Worm (Caenorhabditis elegans): ENCODE measurements around the gene Y49E10.16.

Y49E10.16 gene

DNA sequence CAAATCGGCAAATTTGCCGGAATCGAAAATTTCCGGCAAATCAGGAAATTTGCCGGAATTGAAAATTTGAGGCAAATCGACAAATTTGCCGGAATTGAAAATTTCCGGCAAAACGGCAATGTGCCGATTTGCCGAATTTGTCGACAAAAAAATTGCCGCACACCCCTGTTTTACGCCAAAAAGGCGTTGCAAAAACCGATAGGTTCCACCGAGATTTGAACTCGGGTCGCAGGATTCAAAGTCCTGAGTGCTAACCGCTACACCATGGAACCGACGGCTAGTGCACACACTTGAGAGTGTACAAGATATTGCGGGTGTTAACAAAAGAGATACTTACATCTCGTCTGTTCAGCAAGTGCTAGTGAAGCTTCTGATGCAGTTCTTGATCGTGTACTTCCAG lies 30.6 kb upstream of the Y49E10.16 start (continued):
- TF ChIP-seq sox-4 (tag; optimal IDR thresholded peaks at IDR 0.05) (no peak), mab-9 (GFP tag; IDR thresholded peaks at IDR 0.05) (no peak), ceh-88 (GFP tag; IDR thresholded peaks at IDR 0.05) (no peak), jun-1 (tag; optimal IDR thresholded peaks at IDR 0.05) (no peak), F16B12.6 (tag; optimal IDR thresholded peaks at IDR 0.05) (peak; percentile 16), tlp-1 (tag; optimal IDR thresholded peaks at IDR 0.05) (no peak), aly-2 (tag; optimal IDR thresholded peaks at IDR 0.05) (no peak), fkh-10 (GFP tag; optimal IDR thresholded peaks at IDR 0.05) (no peak), ceh-63 (GFP tag; optimal IDR thresholded peaks at IDR 0.05) (no peak), alr-1 (tag; optimal IDR thresholded peaks at IDR 0.05; ENCODE audit: borderline replicate concordance) (no peak), nhr-47 (tag; optimal IDR thresholded peaks at IDR 0.05) (peak; percentile 50)

DNA sequence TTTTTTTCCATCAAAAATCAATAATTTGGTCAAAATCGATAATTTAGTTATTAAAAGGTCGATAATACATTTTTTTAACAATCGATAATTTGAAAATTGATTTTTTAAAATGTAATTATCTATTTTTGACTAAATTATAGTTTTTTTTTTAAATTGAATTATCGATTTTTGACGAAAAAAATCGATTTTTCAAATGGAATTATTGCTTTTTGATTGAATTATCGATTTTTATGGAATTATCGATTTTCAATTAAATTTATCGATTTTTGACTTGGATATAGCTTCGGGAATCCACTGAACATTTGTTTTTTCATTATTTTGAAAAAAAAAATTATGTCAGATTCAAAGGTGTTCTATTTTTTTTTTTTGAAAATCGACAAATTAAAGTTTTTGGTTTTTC lies 20.0 kb upstream of the Y49E10.16 start:
- TF ChIP-seq ztf-4 (tag; optimal IDR thresholded peaks at IDR 0.05) (no peak), mdl-1 (tag; optimal IDR thresholded peaks at IDR 0.05) (no peak), mef-2 (tag; optimal IDR thresholded peaks at IDR 0.05) (no peak), lin-14 (GFP tag; optimal IDR thresholded peaks at IDR 0.05) (no peak), irx-1 (tag; optimal IDR thresholded peaks at IDR 0.05) (no peak), fkh-4 (tag; optimal IDR thresholded peaks at IDR 0.05; ENCODE audit: borderline replicate concordance) (no peak), F16B12.6 (tag; optimal IDR thresholded peaks at IDR 0.05) (no peak), elt-2 (tag; optimal IDR thresholded peaks at IDR 0.05) (no peak), nhr-19 (GFP tag; conservative IDR thresholded peaks at IDR 0.05) (no peak), elt-3 (tag; optimal IDR thresholded peaks at IDR 0.05) (no peak), egl-13 (tag; optimal IDR thresholded peaks at IDR 0.05) (no peak), dsc-1 (tag; optimal IDR thresholded peaks at IDR 0.05) (no peak)

DNA sequence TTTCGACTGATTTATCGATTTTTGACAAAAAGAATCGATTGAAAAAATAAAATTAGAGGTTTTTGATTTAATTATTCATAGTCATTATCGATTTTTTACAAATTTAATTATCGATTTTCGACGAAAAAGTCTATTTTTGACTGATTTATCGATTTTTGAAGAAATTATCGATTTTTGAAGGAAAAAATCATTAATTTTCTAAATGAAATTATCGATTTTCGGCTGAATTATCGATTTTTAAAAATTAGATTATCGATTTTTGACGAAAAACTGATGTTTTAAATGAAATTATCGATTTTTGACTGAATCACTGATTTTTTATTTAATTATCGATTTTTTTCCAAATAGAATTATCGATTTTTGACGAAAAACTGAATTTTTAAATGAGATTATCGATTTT lies 19.2 kb upstream of the Y49E10.16 start:
- TF ChIP-seq isw-1 (GFP tag; IDR thresholded peaks at IDR 0.05), result no peak
- no peak for TF ChIP-seq zip-4 (GFP tag; optimal IDR thresholded peaks at IDR 0.05)
- no peak for TF ChIP-seq F16B12.6 (tag; optimal IDR thresholded peaks at IDR 0.05)
- TF ChIP-seq C16A3.4 (tag; optimal IDR thresholded peaks at IDR 0.05), result no peak
- TF ChIP-seq elt-2 (tag; optimal IDR thresholded peaks at IDR 0.05), result no peak

DNA sequence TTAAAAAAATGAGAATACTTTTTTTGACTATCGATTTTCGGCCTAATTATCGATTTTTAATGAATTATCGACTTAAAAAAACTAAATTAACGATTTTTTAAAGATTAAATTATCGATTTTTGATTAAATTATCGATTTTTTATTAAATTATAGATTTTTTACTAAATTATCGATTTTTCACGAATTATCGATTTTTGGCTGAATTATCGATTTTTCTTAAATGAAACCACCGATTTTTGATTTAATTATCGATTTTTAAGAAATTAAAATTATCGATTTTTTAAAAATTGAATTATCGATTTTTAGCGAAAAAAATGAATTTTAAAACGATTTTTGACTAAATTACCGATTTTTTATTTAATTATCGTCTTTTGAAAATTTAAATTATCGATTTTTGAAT lies 18.6 kb upstream of the Y49E10.16 start:
- TF ChIP-seq nhr-28 (tag; optimal IDR thresholded peaks at IDR 0.05) (no peak), ceh-88 (GFP tag; IDR thresholded peaks at IDR 0.05) (no peak), lir-3 (tag; optimal IDR thresholded peaks at IDR 0.05; ENCODE audit: poor library complexity) (no peak), zag-1 (tag; optimal IDR thresholded peaks at IDR 0.05) (no peak), snpc-4 (tag; optimal IDR thresholded peaks at IDR 0.05) (no peak), vab-15 (tag; optimal IDR thresholded peaks at IDR 0.05) (no peak), mdl-1 (tag; optimal IDR thresholded peaks at IDR 0.05) (no peak), rnt-1 (tag; optimal IDR thresholded peaks at IDR 0.05) (no peak)

DNA sequence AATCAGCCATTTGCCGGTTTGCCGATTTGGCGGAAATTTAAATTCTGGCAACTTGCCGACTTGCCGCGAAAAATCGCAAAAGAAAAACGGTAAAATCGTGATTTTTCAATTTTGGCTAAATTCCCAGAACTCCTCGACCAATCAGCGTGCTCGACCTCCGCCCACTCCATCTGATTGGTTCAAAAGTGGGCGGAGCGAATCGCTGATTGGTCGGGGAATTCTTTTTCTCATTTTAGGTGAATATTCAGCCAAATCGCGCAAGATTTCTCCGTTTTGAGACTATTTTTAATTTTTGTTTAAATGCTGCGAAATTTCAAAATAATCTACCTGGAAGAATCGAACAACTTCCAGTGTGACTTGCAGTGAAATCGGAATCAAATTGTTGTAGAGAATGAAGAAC lies 15.8 kb upstream of the Y49E10.16 start:
- TF ChIP-seq efl-1 (optimal IDR thresholded peaks at IDR 0.05), result no peak
- peak in 1 of 2 experiments; percentile 81 for TF ChIP-seq efl-1 (GFP tag; optimal IDR thresholded peaks at IDR 0.05 in 1 of 2)
- no peak for TF ChIP-seq irx-1 (tag; optimal IDR thresholded peaks at IDR 0.05)

DNA sequence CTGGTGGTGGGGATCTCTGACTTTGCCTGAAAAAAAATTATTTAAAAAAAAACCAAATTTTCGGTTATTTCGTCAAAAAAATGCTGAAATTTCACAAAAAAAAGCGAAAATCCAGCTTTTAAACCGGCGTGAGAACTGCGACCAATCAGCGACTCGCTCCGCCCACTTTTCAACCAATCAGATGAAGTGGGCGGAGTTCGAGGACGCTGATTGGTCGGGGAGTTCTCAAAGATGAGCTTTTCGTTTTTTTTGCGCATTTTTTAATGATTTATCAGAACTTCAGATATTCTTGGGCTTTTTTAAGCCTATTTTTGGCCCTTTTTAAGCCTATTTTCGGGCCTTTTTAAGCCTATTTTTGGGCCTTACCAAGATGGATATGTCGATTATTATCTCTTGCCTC lies 10.1 kb upstream of the Y49E10.16 start:
- no peak for TF ChIP-seq nhr-19 (GFP tag; conservative IDR thresholded peaks at IDR 0.05)
- TF ChIP-seq nhr-12 (tag; optimal IDR thresholded peaks at IDR 0.05), result no peak
- no peak for TF ChIP-seq alr-1 (tag; optimal IDR thresholded peaks at IDR 0.05; ENCODE audit: borderline replicate concordance)
- TF ChIP-seq lin-13 (GFP tag; optimal IDR thresholded peaks at IDR 0.05), result no peak
- no peak for TF ChIP-seq ceh-90 (tag; optimal IDR thresholded peaks at IDR 0.05)
- no peak for TF ChIP-seq hlh-4 (tag; optimal IDR thresholded peaks at IDR 0.05)
- TF ChIP-seq swsn-7 (tag; optimal IDR thresholded peaks at IDR 0.05), result no peak
- no peak for TF ChIP-seq mdl-1 (tag; optimal IDR thresholded peaks at IDR 0.05)
- TF ChIP-seq dsc-1 (tag; optimal IDR thresholded peaks at IDR 0.05), result no peak
- no peak for TF ChIP-seq unc-30 (tag; optimal IDR thresholded peaks at IDR 0.05)
- TF ChIP-seq pax-3 (tag; optimal IDR thresholded peaks at IDR 0.05), result no peak
- no peak for TF ChIP-seq pag-3 (tag; optimal IDR thresholded peaks at IDR 0.05; ENCODE audit: borderline replicate concordance, insufficient read depth)
- no peak for TF ChIP-seq nhr-77 (tag; optimal IDR thresholded peaks at IDR 0.05)
- TF ChIP-seq lin-35 (GFP tag; optimal IDR thresholded peaks at IDR 0.05), result no peak
- TF ChIP-seq vab-15 (tag; optimal IDR thresholded peaks at IDR 0.05), result no peak
- TF ChIP-seq dpl-1 (GFP tag; optimal IDR thresholded peaks at IDR 0.05), result no peak
- TF ChIP-seq Y116A8C.19 (tag; optimal IDR thresholded peaks at IDR 0.05; ENCODE audit: borderline replicate concordance), result no peak
